Fruit fly (Drosophila melanogaster): ENCODE results near the gene CG43133.

CG43133 gene

DNA sequence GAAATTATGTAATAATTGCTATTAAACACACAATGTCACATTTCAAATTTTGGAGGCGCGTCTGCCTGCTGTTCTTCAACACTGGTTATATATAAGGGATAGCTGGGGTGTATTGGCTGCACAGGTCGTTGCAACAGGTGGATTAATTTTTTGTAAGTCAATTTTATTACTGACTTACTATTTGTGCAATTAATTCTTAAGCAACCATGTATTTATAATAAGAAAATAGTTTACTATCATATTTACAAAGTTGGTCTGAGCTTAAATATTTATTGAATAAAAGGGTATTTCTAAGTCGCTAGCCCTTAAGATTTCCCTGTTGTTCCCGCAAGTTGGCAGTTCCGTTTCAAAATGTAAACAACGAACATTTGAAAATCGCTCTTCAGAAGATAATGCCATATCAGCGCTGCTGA lies 37.2 kb downstream of the CG43133 start, which contains the start of gene RhoGAP16F (continued):
- peak; percentile 86 for TF ChIP-seq CG17829 (tag; optimal IDR thresholded peaks at IDR 0.05)
- peak; percentile 91 for TF ChIP-seq CG30403 (GFP tag; optimal IDR thresholded peaks at IDR 0.05)
- peak; percentile 87 for TF ChIP-seq phol (tag; optimal IDR thresholded peaks at IDR 0.05)
- TF ChIP-seq lola (GFP tag; optimal IDR thresholded peaks at IDR 0.05) = peak in 1 of 3 experiments; percentile 78
- TF ChIP-seq CG7839 (tag; optimal IDR thresholded peaks at IDR 0.05) = peak; percentile 88
- peak; percentile 19; the same call in 1 of the 2 replicates for TF ChIP-seq CG43689 (GFP tag; IDR thresholded peaks at IDR 0.05)
- peak; percentile 39 for TF ChIP-seq tup (GFP tag; optimal IDR thresholded peaks at IDR 0.05)
- TF ChIP-seq odd (GFP tag; optimal IDR thresholded peaks at IDR 0.05) = peak; percentile 64
- TF ChIP-seq az2 (GFP tag; optimal IDR thresholded peaks at IDR 0.05) = peak; percentile 88
- TF ChIP-seq H2.0 (GFP tag; IDR thresholded peaks at IDR 0.05) = peak; percentile 79
- TF ChIP-seq Asciz (GFP tag; optimal IDR thresholded peaks at IDR 0.05) = peak; percentile 74
- no peak for TF ChIP-seq CG17568 (GFP tag; optimal IDR thresholded peaks at IDR 0.05)
- TF ChIP-seq Fer2 (tag; optimal IDR thresholded peaks at IDR 0.05) = peak; percentile 66
- no peak for TF ChIP-seq HLH4C (GFP tag; IDR thresholded peaks at IDR 0.05; ENCODE audit: partially characterized antibody)
- TF ChIP-seq ATbp (GFP tag; optimal IDR thresholded peaks at IDR 0.05) = peak; percentile 61
- peak; percentile 81 for TF ChIP-seq CG14014 (GFP tag; IDR thresholded peaks at IDR 0.05)
- peak; percentile 83 for TF ChIP-seq CG10979 (tag; optimal IDR thresholded peaks at IDR 0.05)
- TF ChIP-seq CG6813 (GFP tag; optimal IDR thresholded peaks at IDR 0.05) = peak; percentile 72
- peak; percentile 84 for TF ChIP-seq dmrt11E (tag; optimal IDR thresholded peaks at IDR 0.05)
- TF ChIP-seq CG7987 (GFP tag; optimal IDR thresholded peaks at IDR 0.05) = peak; percentile 61
- no peak for TF ChIP-seq mld (GFP tag; IDR thresholded peaks at IDR 0.05; ENCODE audit: partially characterized antibody)
- TF ChIP-seq sc (optimal IDR thresholded peaks at IDR 0.05) = no peak
- TF ChIP-seq sc (GFP tag; optimal IDR thresholded peaks at IDR 0.05) = peak; percentile 62
- TF ChIP-seq Ada2b (GFP tag; IDR thresholded peaks at IDR 0.05) = peak; percentile 70
- peak; percentile 9 for TF ChIP-seq CG10565 (GFP tag; optimal IDR thresholded peaks at IDR 0.05)
- TF ChIP-seq CG11398 (GFP tag; optimal IDR thresholded peaks at IDR 0.05) = peak; percentile 61
- peak; percentile 68; the same call in 1 of the 3 replicates for TF ChIP-seq Optix (GFP tag; IDR thresholded peaks at IDR 0.05)
- TF ChIP-seq Rx (GFP tag; IDR thresholded peaks at IDR 0.05) = peak; percentile 53; the same call in 1 of the 2 replicates
- TF ChIP-seq chm (GFP tag; IDR thresholded peaks at IDR 0.05) = peak; percentile 73
- TF ChIP-seq Gug (GFP tag; IDR thresholded peaks at IDR 0.05) = peak; percentile 83
- TF ChIP-seq fru (optimal IDR thresholded peaks at IDR 0.05) = no peak
- peak; percentile 44; the same call in 1 of the 2 replicates for TF ChIP-seq dan (GFP tag; IDR thresholded peaks at IDR 0.05)
- TF ChIP-seq gfzf (GFP tag; optimal IDR thresholded peaks at IDR 0.05) = peak; percentile 5
- peak; percentile 51 for TF ChIP-seq CG2875 (GFP tag; optimal IDR thresholded peaks at IDR 0.05)
- TF ChIP-seq pb (GFP tag; optimal IDR thresholded peaks at IDR 0.05) = no peak
- TF ChIP-seq run (tag; optimal IDR thresholded peaks at IDR 0.05) = peak; percentile 40
- peak; percentile 76 for TF ChIP-seq pum (GFP tag; optimal IDR thresholded peaks at IDR 0.05)
- peak; percentile 96 for TF ChIP-seq Med (GFP tag)
- TF ChIP-seq pzg (GFP tag; optimal IDR thresholded peaks at IDR 0.05) = peak; percentile 39
- peak; percentile 84 for TF ChIP-seq PHDP (tag; optimal IDR thresholded peaks at IDR 0.05)
- TF ChIP-seq rib (GFP tag; IDR thresholded peaks at IDR 0.05) = peak; percentile 52
- TF ChIP-seq CG10959 (GFP tag; IDR thresholded peaks at IDR 0.05) = peak; percentile 61
- no peak for TF ChIP-seq Neu2 (GFP tag; optimal IDR thresholded peaks at IDR 0.05; ENCODE audit: borderline replicate concordance)
- no peak for TF ChIP-seq Hr39 (optimal IDR thresholded peaks at IDR 0.05)
- peak; percentile 80 for TF ChIP-seq wdn (GFP tag; IDR thresholded peaks at IDR 0.05)
- TF ChIP-seq HLHmδ (GFP tag; optimal IDR thresholded peaks at IDR 0.05) = no peak
- TF ChIP-seq insv (GFP tag; optimal IDR thresholded peaks at IDR 0.05) = peak in 1 of 2 experiments; percentile 28
- peak; percentile 85 for TF ChIP-seq HLH3B (GFP tag; IDR thresholded peaks at IDR 0.05)
- TF ChIP-seq CG10274 (GFP tag; optimal IDR thresholded peaks at IDR 0.05) = peak; percentile 64
- TF ChIP-seq NK7.1 (GFP tag; optimal IDR thresholded peaks at IDR 0.05) = peak; percentile 45
- TF ChIP-seq CG13894 (tag; optimal IDR thresholded peaks at IDR 0.05) = peak; percentile 80
